Worm (Caenorhabditis elegans) whole organism, L4/young adult: ENCODE results near the gene BE0003N10.1.

Experiments
- W03F9.2 ChIP-seq: fragments of 150-350 bp; optimal IDR thresholded peaks from 2 replicates; lab custom pipeline; 2014; ENCODE audit warnings: missing biosample characterization, missing genetic modification characterization
- him-1 ChIP-seq: sonication (generic microtip); optimal IDR thresholded peaks from 2 replicates; lab custom pipeline; 2016; ENCODE audit warnings: missing genotype, missing genetic modification reagents, missing genetic modification characterization, missing compliant biosample characterization

ce11 chrIII:1052291-1052690 lies 15.0 kb downstream of the BE0003N10.1 start:
- no peak for TF ChIP-seq W03F9.2 (tag; lab: Kevin White, UChicago)
- no peak for TF ChIP-seq him-1 (tag; lab: Kevin White, UChicago)
